Worm (Caenorhabditis elegans): ENCODE measurements around the gene ZK185.2.

DNA sequence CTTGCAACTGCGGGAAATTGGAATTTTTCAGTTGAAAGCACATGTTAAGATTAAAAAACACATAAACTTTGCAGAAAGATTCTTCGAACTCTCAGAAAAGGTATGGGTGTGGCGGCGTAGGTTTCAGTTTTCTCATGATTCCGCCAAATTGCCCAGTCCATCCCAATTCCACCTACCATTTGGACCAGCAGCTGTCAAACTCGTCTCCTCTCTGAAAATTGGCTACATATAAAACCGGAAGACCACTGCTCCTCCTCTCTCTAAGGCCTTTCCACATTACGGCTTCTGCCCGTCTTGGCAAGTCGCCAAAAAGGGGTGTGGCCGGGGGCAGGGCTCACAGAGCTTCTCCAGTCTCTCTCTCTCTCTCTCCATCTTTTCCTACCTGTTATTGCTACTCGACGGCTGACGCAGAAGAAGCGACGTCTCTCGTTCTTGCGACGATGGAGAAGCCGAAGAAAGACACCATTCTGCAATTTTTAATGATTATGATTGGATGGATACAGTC is 46.1 kb upstream of the ZK185.2 start, which contains the start of gene ZK180.7:
- TF ChIP-seq ref-1 (GFP tag; conservative IDR thresholded peaks at IDR 0.05) (no peak), tab-1 (GFP tag; IDR thresholded peaks at IDR 0.05) (no peak), klf-2 (GFP tag; conservative IDR thresholded peaks at IDR 0.05) (no peak), ztf-23 (GFP tag; IDR thresholded peaks at IDR 0.05) (no peak), ztf-29 (GFP tag; IDR thresholded peaks at IDR 0.05) (no peak), cog-1 (tag; optimal IDR thresholded peaks at IDR 0.05) (no peak)
